Fruit fly (Drosophila melanogaster) whole organism, embryonic: Measurements from ENCODE around the gene CG4820.
A peak's percentile ranks its signal among the peaks of the same experiment; 100 is the strongest.

ENCODE experiments used
- Atf6 ChIP-seq: fragments of 200-800 bp; sonication (Bioruptor generic); IDR thresholded peaks from 2 replicates; pipeline ENCODE4 v1.3.6; 2022; ENCODE audit warnings: missing biosample characterization, missing genetic modification characterization
- BtbVII ChIP-seq: fragments of 200-800 bp; sonication (Bioruptor generic); optimal IDR thresholded peaks from 3 replicates; lab custom pipeline; 2017; ENCODE audit warnings: missing biosample characterization, mild to moderate bottlenecking, missing genetic modification characterization
- CG1024 ChIP-seq: fragments of 200-800 bp; sonication (Bioruptor generic); IDR thresholded peaks from 2 replicates; pipeline ENCODE4 v1.3.6; 2022; ENCODE audit warnings: missing biosample characterization, missing genetic modification characterization
- CG12659 ChIP-seq: fragments of 200-800 bp; sonication (Bioruptor generic); optimal IDR thresholded peaks from 3 replicates; lab custom pipeline; 2017; ENCODE audit warnings: mild to moderate bottlenecking, missing biosample characterization, missing genetic modification reagents, missing genetic modification characterization
- CG13296 ChIP-seq: fragments of 200-800 bp; sonication (Bioruptor generic); optimal IDR thresholded peaks from 3 replicates; lab custom pipeline; 2018; ENCODE audit warnings: missing biosample characterization, mild to moderate bottlenecking, missing genetic modification characterization
- CG14050 ChIP-seq: fragments of 200-800 bp; sonication (Bioruptor generic); IDR thresholded peaks from 3 replicates; pipeline ENCODE4 v1.3.6; 2022; ENCODE audit warnings: missing biosample characterization, missing genetic modification characterization
- CG15011 ChIP-seq: fragments of 200-800 bp; sonication (Bioruptor generic); optimal IDR thresholded peaks from 3 replicates; lab custom pipeline; 2018; ENCODE audit warnings: missing biosample characterization, mild to moderate bottlenecking, missing genetic modification characterization
- CG1603 ChIP-seq: fragments of 200-800 bp; sonication (Bioruptor generic); optimal IDR thresholded peaks from 2 replicates; lab custom pipeline; 2019; ENCODE audit warnings: missing biosample characterization, mild to moderate bottlenecking, missing genetic modification characterization, moderate library complexity
- CG17328 ChIP-seq: fragments of 200-800 bp; sonication (Bioruptor generic); IDR thresholded peaks from 2 replicates; pipeline ENCODE4 v1.3.6; 2022; ENCODE audit warnings: missing biosample characterization, missing genetic modification characterization
- CG18476 ChIP-seq: fragments of 200-800 bp; sonication (Bioruptor generic); optimal IDR thresholded peaks from 2 replicates; lab custom pipeline; 2016; ENCODE audit warnings: missing biosample characterization, mild to moderate bottlenecking, missing genetic modification characterization
- CG18764 ChIP-seq: fragments of 200-800 bp; sonication (Bioruptor generic); optimal IDR thresholded peaks from 3 replicates; lab custom pipeline; 2016; ENCODE audit warnings: missing biosample characterization, missing genetic modification characterization
- CG2889 ChIP-seq: fragments of 200-800 bp; sonication (Bioruptor generic); IDR thresholded peaks from 3 replicates; pipeline ENCODE4 v1.3.6; 2022; ENCODE audit warnings: missing biosample characterization, missing genetic modification characterization
- CG3281 ChIP-seq: fragments of 200-800 bp; sonication (Bioruptor generic); optimal IDR thresholded peaks from 3 replicates; lab custom pipeline; 2017; ENCODE audit warnings: missing biosample characterization, mild to moderate bottlenecking, missing genetic modification characterization
- CG4282 ChIP-seq: fragments of 200-800 bp; sonication (Bioruptor generic); optimal IDR thresholded peaks from 2 replicates; lab custom pipeline; 2016; ENCODE audit warnings: missing biosample characterization, missing genetic modification characterization
- CG4404 ChIP-seq: fragments of 200-800 bp; sonication (Bioruptor generic); IDR thresholded peaks from 2 replicates; pipeline ENCODE4 v1.3.6; 2022; ENCODE audit warnings: missing biosample characterization, missing genetic modification characterization
- CG5953 ChIP-seq: fragments of 200-800 bp; sonication (Bioruptor generic); IDR thresholded peaks from 2 replicates; pipeline ENCODE4 v1.3.6; 2022; ENCODE audit warnings: missing biosample characterization, missing genetic modification characterization
- CG6175 ChIP-seq: fragments of 200-800 bp; sonication (Bioruptor generic); IDR thresholded peaks from 3 replicates; pipeline ENCODE4 v1.3.6; 2022; ENCODE audit warnings: missing biosample characterization, missing genetic modification characterization
- CG6272 ChIP-seq: fragments of 200-800 bp; sonication (Bioruptor generic); IDR thresholded peaks from 2 replicates; pipeline ENCODE4 v1.3.6; 2022; ENCODE audit warnings: missing biosample characterization, missing genetic modification characterization
- CG8388 ChIP-seq: fragments of 200-800 bp; sonication (Bioruptor generic); optimal IDR thresholded peaks from 2 replicates; lab custom pipeline; 2019; ENCODE audit warnings: missing biosample characterization, mild to moderate bottlenecking, missing genetic modification characterization, moderate library complexity
- CG8478 ChIP-seq: fragments of >200 bp; optimal IDR thresholded peaks from 2 replicates; lab custom pipeline; 2018
- CkIIα-i1 ChIP-seq: fragments of 200-800 bp; sonication (Bioruptor generic); IDR thresholded peaks from 2 replicates; pipeline ENCODE4 v1.3.6; 2022; ENCODE audit warnings: missing biosample characterization, missing genetic modification characterization
- Dad ChIP-seq: fragments of 200-800 bp; sonication (Bioruptor generic); optimal IDR thresholded peaks from 3 replicates; lab custom pipeline; 2016; ENCODE audit warnings: missing biosample characterization, missing genetic modification characterization
- Doc3 ChIP-seq: fragments of 200-800 bp; sonication (Bioruptor generic); IDR thresholded peaks from 3 replicates; pipeline ENCODE4 v1.3.6; 2022; ENCODE audit warnings: missing biosample characterization, missing genetic modification characterization; ENCODE audit not compliant: partially characterized antibody
- Drgx ChIP-seq: fragments of 200-800 bp; sonication (Bioruptor generic); IDR thresholded peaks from 2 replicates; pipeline ENCODE4 v1.3.6; 2022; ENCODE audit warnings: missing biosample characterization, missing genetic modification characterization
- Ets65A ChIP-seq: fragments of 200-800 bp; sonication (Bioruptor generic); peaks from one replicate; lab custom pipeline; 2016; ENCODE audit warnings: missing biosample characterization, missing genetic modification characterization
- Jarid2 ChIP-seq: fragments of 200-800 bp; sonication (Bioruptor generic); optimal IDR thresholded peaks from 3 replicates; lab custom pipeline; 2017; ENCODE audit warnings: mild to moderate bottlenecking, missing biosample characterization, missing genetic modification reagents, missing genetic modification characterization
- MBD-R2 ChIP-seq: fragments of 200-800 bp; sonication (Bioruptor generic); IDR thresholded peaks from 2 replicates; pipeline ENCODE4 v1.3.6; 2022; ENCODE audit warnings: missing biosample characterization, missing genetic modification characterization
- Meics ChIP-seq: fragments of 200-800 bp; sonication (Bioruptor generic); optimal IDR thresholded peaks from 2 replicates; lab custom pipeline; 2017; ENCODE audit warnings: missing biosample characterization, mild to moderate bottlenecking, missing genetic modification characterization
- Opbp ChIP-seq: fragments of 200-800 bp; sonication (Bioruptor generic); IDR thresholded peaks from 3 replicates; pipeline ENCODE4 v1.3.6; 2022; ENCODE audit warnings: missing biosample characterization, missing genetic modification characterization; ENCODE audit not compliant: partially characterized antibody
- Pdp1 ChIP-seq, 2 experiments: fragments of 200-800 bp; sonication (Bioruptor generic); optimal IDR thresholded peaks; 3 replicates each; lab custom pipeline; 2016; ENCODE audit warnings: missing biosample characterization in 2 of 2, missing genetic modification characterization in 2 of 2, mild to moderate bottlenecking in 1 of 2, moderate library complexity in 1 of 2
- Sry-δ ChIP-seq: fragments of 200-800 bp; sonication (Bioruptor generic); optimal IDR thresholded peaks from 2 replicates; lab custom pipeline; 2016; ENCODE audit warnings: missing biosample characterization, missing genetic modification characterization
- Trl ChIP-seq, 3 experiments: fragments of >200 bp in 2 of 3; fragments of 200-800 bp in 1 of 3; sonication (Bioruptor generic) in 1 of 3; optimal IDR thresholded peaks; 2 replicates in 1 of 3; 3 replicates in 2 of 3; lab custom pipeline; 2016 to 2017; ENCODE audit warnings: missing biosample characterization in 1 of 3, missing genetic modification characterization in 1 of 3
- al ChIP-seq: fragments of 200-800 bp; sonication (Bioruptor generic); IDR thresholded peaks from 2 replicates; pipeline ENCODE4 v1.3.6; 2022; ENCODE audit warnings: missing biosample characterization, missing genetic modification characterization
- amos ChIP-seq: fragments of 200-800 bp; sonication (Bioruptor generic); IDR thresholded peaks from 2 replicates; pipeline ENCODE4 v1.3.6; 2022; ENCODE audit warnings: missing biosample characterization, missing genetic modification characterization; ENCODE audit not compliant: partially characterized antibody
- ash1 ChIP-seq: fragments of 200-800 bp; sonication (Bioruptor generic); optimal IDR thresholded peaks from 2 replicates; lab custom pipeline; 2018; ENCODE audit warnings: missing biosample characterization, mild to moderate bottlenecking, missing genetic modification characterization
- az2 ChIP-seq: fragments of 200-800 bp; sonication (Bioruptor generic); optimal IDR thresholded peaks from 3 replicates; lab custom pipeline; 2016; ENCODE audit warnings: missing biosample characterization, missing genetic modification characterization
- bab2 ChIP-seq: fragments of 200-800 bp; sonication (Bioruptor generic); optimal IDR thresholded peaks from 2 replicates; lab custom pipeline; 2016; ENCODE audit warnings: missing biosample characterization, missing genetic modification characterization
- croc ChIP-seq: fragments of 200-800 bp; sonication (Bioruptor generic); conservative IDR thresholded peaks from 3 replicates; pipeline ENCODE4 v1.3.6; 2022; ENCODE audit warnings: missing biosample characterization, missing genetic modification characterization
- dan ChIP-seq: fragments of 200-800 bp; sonication (Bioruptor generic); IDR thresholded peaks from 2 replicates; pipeline ENCODE4 v1.3.6; 2022; ENCODE audit warnings: missing biosample characterization, missing genetic modification characterization
- dmrt11E ChIP-seq: fragments of 200-800 bp; sonication (Bioruptor generic); optimal IDR thresholded peaks from 3 replicates; lab custom pipeline; 2018; ENCODE audit warnings: missing biosample characterization, mild to moderate bottlenecking, missing genetic modification characterization, moderate library complexity
- emc ChIP-seq: fragments of 200-800 bp; sonication (Bioruptor generic); optimal IDR thresholded peaks from 2 replicates; lab custom pipeline; 2016; ENCODE audit warnings: missing biosample characterization, missing genetic modification characterization
- gro ChIP-seq: fragments of 200-800 bp; sonication (Bioruptor generic); optimal IDR thresholded peaks from 2 replicates; lab custom pipeline; 2016; ENCODE audit warnings: missing biosample characterization, missing genetic modification characterization
- her ChIP-seq: fragments of 200-800 bp; sonication (Bioruptor generic); optimal IDR thresholded peaks from 2 replicates; lab custom pipeline; 2016; ENCODE audit warnings: missing biosample characterization, missing genetic modification characterization
- klu ChIP-seq: fragments of 200-800 bp; sonication (Bioruptor generic); IDR thresholded peaks from 2 replicates; pipeline ENCODE4 v1.3.6; 2022; ENCODE audit warnings: missing biosample characterization, missing genetic modification characterization
- lola ChIP-seq, 3 experiments: fragments of >200 bp in 2 of 3; fragments of 200-800 bp in 1 of 3; sonication (Bioruptor generic) in 1 of 3; optimal IDR thresholded peaks; 2 replicates each; lab custom pipeline; 2017 to 2019; ENCODE audit warnings: missing biosample characterization in 3 of 3, missing genetic modification characterization in 3 of 3, mild to moderate bottlenecking in 1 of 3, moderate library complexity in 1 of 3
- maf-S ChIP-seq: fragments of 200-800 bp; sonication (Bioruptor generic); optimal IDR thresholded peaks from 2 replicates; lab custom pipeline; 2016; ENCODE audit warnings: missing biosample characterization, missing genetic modification characterization
- pros ChIP-seq: fragments of 200-800 bp; sonication (Bioruptor generic); optimal IDR thresholded peaks from 3 replicates; lab custom pipeline; 2019; ENCODE audit warnings: missing biosample characterization, mild to moderate bottlenecking, missing genetic modification characterization, moderate library complexity
- schlank ChIP-seq: fragments of 200-800 bp; sonication (Bioruptor generic); optimal IDR thresholded peaks from 2 replicates; lab custom pipeline; 2018; ENCODE audit warnings: missing biosample characterization, mild to moderate bottlenecking, missing genetic modification characterization
- stwl ChIP-seq: fragments of 200-800 bp; sonication (Bioruptor generic); optimal IDR thresholded peaks from 3 replicates; lab custom pipeline; 2018; ENCODE audit warnings: missing biosample characterization, mild to moderate bottlenecking, missing genetic modification characterization, moderate library complexity
- unpg ChIP-seq: fragments of 200-800 bp; sonication (Bioruptor generic); optimal IDR thresholded peaks from 3 replicates; lab custom pipeline; 2018; ENCODE audit warnings: missing biosample characterization, mild to moderate bottlenecking, missing genetic modification characterization, moderate library complexity
- vvl ChIP-seq: fragments of 200-800 bp; sonication (Bioruptor generic); IDR thresholded peaks from 2 replicates; pipeline ENCODE4 v1.3.6; 2022; ENCODE audit warnings: missing biosample characterization, missing genetic modification characterization

Gene CG4820

dm6 chr3R:11236041-11236440 lies 19.7 kb downstream of the CG4820 start, which contains the start of gene CG31441 (continued):
- TF ChIP-seq lola (GFP tag; optimal IDR thresholded peaks at IDR 0.05; lab: Kevin White, UChicago): no peak
- TF ChIP-seq CkIIα-i1: no peak
- no peak; the same call in 2 of the 3 replicates for TF ChIP-seq Opbp
- no peak for TF ChIP-seq bab2
- no peak for TF ChIP-seq pros (GFP tag; lab: Kevin White, UChicago)
- no peak for TF ChIP-seq CG2889 (GFP tag; lab: Robert Waterston, UW)
- no peak for TF ChIP-seq Pdp1 (GFP tag; optimal IDR thresholded peaks at IDR 0.05; lab: Kevin White, UChicago)
- no peak for TF ChIP-seq croc
- no peak for TF ChIP-seq ash1 (GFP tag; lab: Kevin White, UChicago)
- no peak for TF ChIP-seq dan (GFP tag; lab: Robert Waterston, UW)
- TF ChIP-seq her (GFP tag; lab: Kevin White, UChicago): no peak
- no peak for TF ChIP-seq Sry-δ (GFP tag; lab: Kevin White, UChicago)
- no peak for TF ChIP-seq emc (GFP tag; lab: Kevin White, UChicago)
- no peak for TF ChIP-seq schlank
- no peak for TF ChIP-seq CG4404
- TF ChIP-seq CG5953 (GFP tag; lab: Robert Waterston, UW): no peak
- TF ChIP-seq CG13296 (GFP tag; lab: Kevin White, UChicago): no peak
- TF ChIP-seq Drgx: no peak
- TF ChIP-seq CG6272: no peak
- no peak for TF ChIP-seq klu (GFP tag; lab: Robert Waterston, UW)
- TF ChIP-seq Atf6: no peak
- TF ChIP-seq unpg: no peak
- TF ChIP-seq CG8388: no peak
- peak; percentile 67 for TF ChIP-seq stwl (tag; lab: Kevin White, UChicago)
- TF ChIP-seq al (GFP tag; lab: Robert Waterston, UW): no peak
- TF ChIP-seq MBD-R2 (GFP tag; lab: Robert Waterston, UW): peak; percentile 85
- TF ChIP-seq Ets65A (GFP tag; lab: Kevin White, UChicago): peak; percentile 56
- TF ChIP-seq Jarid2 (GFP tag; lab: Kevin White, UChicago): no peak
- no peak for TF ChIP-seq CG4282 (GFP tag; lab: Kevin White, UChicago)
- peak; percentile 34 for TF ChIP-seq CG1603
- TF ChIP-seq CG17328 (GFP tag; lab: Robert Waterston, UW): no peak
- TF ChIP-seq BtbVII (GFP tag; lab: Kevin White, UChicago): no peak
- TF ChIP-seq dmrt11E: no peak
- 0 out of 2 replicates have a peak, but pooled peaks have one; percentile 10 for TF ChIP-seq vvl (GFP tag; lab: Robert Waterston, UW)
- no peak for TF ChIP-seq Trl (optimal IDR thresholded peaks at IDR 0.05; lab: Kevin White, UChicago)
- TF ChIP-seq Trl (GFP tag; optimal IDR thresholded peaks at IDR 0.05; lab: Kevin White, UChicago): no peak
- no peak for TF ChIP-seq CG18764 (GFP tag; lab: Kevin White, UChicago)
- peak; percentile 32; the same call in 1 of the 2 replicates for TF ChIP-seq amos (GFP tag; lab: Robert Waterston, UW)
- TF ChIP-seq Dad (GFP tag; lab: Kevin White, UChicago): no peak
- no peak for TF ChIP-seq Meics
- no peak for TF ChIP-seq gro (GFP tag; lab: Kevin White, UChicago)
- TF ChIP-seq CG6175 (GFP tag; lab: Robert Waterston, UW): no peak
- TF ChIP-seq CG3281: no peak
- no peak for TF ChIP-seq az2 (GFP tag; lab: Kevin White, UChicago)
- no peak for TF ChIP-seq maf-S
- no peak for TF ChIP-seq CG15011 (GFP tag; lab: Kevin White, UChicago)
- TF ChIP-seq CG14050 (GFP tag; lab: Robert Waterston, UW): no peak
- TF ChIP-seq CG1024: no peak
- TF ChIP-seq CG18476 (GFP tag; lab: Kevin White, UChicago): no peak
- no peak for TF ChIP-seq CG8478 (lab: Kevin White, UChicago)
- TF ChIP-seq CG12659 (GFP tag; lab: Kevin White, UChicago): peak; percentile 7
- peak; percentile 56; the same call in 1 of the 3 replicates for TF ChIP-seq Doc3 (GFP tag; lab: Robert Waterston, UW)
